Worm (Caenorhabditis elegans) whole organism, L4 larva: ENCODE data around the gene nhr-283.
A peak's percentile ranks its signal among the peaks of the same experiment; 100 is the strongest.

Experiments used
- F44E2.7 ChIP-seq: fragments of 200-800 bp; sonication (Bioruptor generic); IDR thresholded peaks from 2 replicates; pipeline ENCODE4 v2.1.2; 2022; ENCODE audit warnings: missing genetic modification characterization, missing compliant biosample characterization
- T20F7.1 ChIP-seq: fragments of 200-800 bp; sonication (Bioruptor generic); optimal IDR thresholded peaks from 2 replicates; lab custom pipeline; 2018; ENCODE audit warnings: mild to moderate bottlenecking, missing genetic modification characterization, missing compliant biosample characterization
- Y48G9A.11 ChIP-seq: fragments of 200-800 bp; sonication (Bioruptor generic); IDR thresholded peaks from 2 replicates; pipeline ENCODE4 v1.3.6; 2022; ENCODE audit warnings: missing genetic modification reagents, missing genetic modification characterization, missing compliant biosample characterization
- aha-1 ChIP-seq: fragments of 150-350 bp; peaks from one replicate; lab custom pipeline; 2014; ENCODE audit warnings: missing biosample characterization, missing genetic modification characterization
- ama-1 ChIP-seq: fragments of 150-350 bp; optimal IDR thresholded peaks from 2 replicates; lab custom pipeline; 2014; ENCODE audit warnings: inconsistent platforms, mixed read lengths
- ceh-28 ChIP-seq: fragments of 150-350 bp; optimal IDR thresholded peaks from 2 replicates; lab custom pipeline; 2014; ENCODE audit warnings: missing biosample characterization, missing genetic modification reagents, missing genetic modification characterization
- ceh-32 ChIP-seq: sonication (generic microtip); optimal IDR thresholded peaks from 2 replicates; lab custom pipeline; 2016; ENCODE audit warnings: mild to moderate bottlenecking, missing genetic modification characterization, missing compliant biosample characterization; ENCODE audit not compliant: poor library complexity
- ceh-62 ChIP-seq: sonication (generic microtip); optimal IDR thresholded peaks from 2 replicates; lab custom pipeline; 2017; ENCODE audit warnings: missing biosample characterization, missing genetic modification characterization
- ctbp-1 ChIP-seq: fragments of 200-800 bp; sonication (Bioruptor generic); IDR thresholded peaks from 2 replicates; pipeline ENCODE4 v1.3.6; 2022; ENCODE audit warnings: missing genetic modification reagents, missing genetic modification characterization, missing compliant biosample characterization
- daf-12 ChIP-seq: fragments of 150-350 bp; optimal IDR thresholded peaks from 2 replicates; lab custom pipeline; 2014; ENCODE audit warnings: missing biosample characterization, missing genetic modification reagents, missing genetic modification characterization
- daf-19 ChIP-seq: fragments of 200-800 bp; sonication (Bioruptor generic); conservative IDR thresholded peaks from 2 replicates; pipeline ENCODE4 v1.3.6; 2022; ENCODE audit warnings: missing genetic modification characterization, missing compliant biosample characterization
- dmd-6 ChIP-seq: fragments of 200-800 bp; sonication (Bioruptor generic); IDR thresholded peaks from 2 replicates; pipeline ENCODE4 v1.3.6; 2022; ENCODE audit warnings: missing genetic modification reagents, missing genetic modification characterization, missing compliant biosample characterization
- dve-1 ChIP-seq: sonication (generic microtip); optimal IDR thresholded peaks from 2 replicates; lab custom pipeline; 2017; ENCODE audit warnings: antibody characterized with exemption, mild to moderate bottlenecking, missing genetic modification characterization, missing compliant biosample characterization; ENCODE audit not compliant: insufficient read depth
- gei-8 ChIP-seq: fragments of 200-800 bp; sonication (Bioruptor generic); optimal IDR thresholded peaks from 2 replicates; lab custom pipeline; 2018; ENCODE audit warnings: mild to moderate bottlenecking, missing genetic modification characterization, missing compliant biosample characterization
- hlh-30 ChIP-seq: sonication (generic microtip); optimal IDR thresholded peaks from 2 replicates; lab custom pipeline; 2017; ENCODE audit warnings: antibody characterized with exemption, mild to moderate bottlenecking, missing genetic modification characterization, missing compliant biosample characterization; ENCODE audit not compliant: insufficient read depth
- jun-1 ChIP-seq: fragments of 150-350 bp; optimal IDR thresholded peaks from 2 replicates; lab custom pipeline; 2014; ENCODE audit warnings: missing biosample characterization, missing genetic modification reagents, missing genetic modification characterization
- lin-15B ChIP-seq: fragments of 150-350 bp; sonication (generic microtip); optimal IDR thresholded peaks from 3 replicates; lab custom pipeline; 2014; ENCODE audit warnings: missing biosample characterization, missing genetic modification characterization
- lsy-2 ChIP-seq, 2 experiments: fragments of 150-350 bp in 1 of 2; sonication (generic microtip) in 1 of 2; optimal IDR thresholded peaks; 2 replicates each; lab custom pipeline; 2014 to 2017; ENCODE audit warnings: missing biosample characterization in 2 of 2, missing genetic modification characterization in 2 of 2
- madf-5 ChIP-seq, 2 experiments: fragments of 200-800 bp; sonication (Bioruptor generic); IDR thresholded peaks; 2 replicates each; pipeline ENCODE4 v1.3.6; 2022; ENCODE audit warnings: missing compliant biosample characterization in 2 of 2, missing genetic modification characterization in 2 of 2
- mxl-3 ChIP-seq: fragments of 200-800 bp; sonication (Bioruptor generic); optimal IDR thresholded peaks from 2 replicates; lab custom pipeline; 2018; ENCODE audit warnings: mild to moderate bottlenecking, missing genetic modification characterization, missing compliant biosample characterization
- nhr-10 ChIP-seq: fragments of 150-350 bp; optimal IDR thresholded peaks from 2 replicates; lab custom pipeline; 2014; ENCODE audit warnings: missing biosample characterization, missing genetic modification characterization
- nhr-102 ChIP-seq: sonication (generic microtip); optimal IDR thresholded peaks from 2 replicates; lab custom pipeline; 2016; ENCODE audit warnings: mild to moderate bottlenecking, missing genetic modification characterization, moderate library complexity, missing compliant biosample characterization
- nhr-25 ChIP-seq: sonication (generic microtip); optimal IDR thresholded peaks from 2 replicates; lab custom pipeline; 2017; ENCODE audit warnings: missing genetic modification characterization, mild to moderate bottlenecking, missing compliant biosample characterization, antibody characterized with exemption, moderate library complexity, borderline replicate concordance; ENCODE audit not compliant: insufficient read depth
- nhr-28 ChIP-seq: fragments of 150-350 bp; optimal IDR thresholded peaks from 2 replicates; lab custom pipeline; 2014; ENCODE audit warnings: missing biosample characterization, missing genetic modification characterization
- nhr-6 ChIP-seq: fragments of 150-350 bp; optimal IDR thresholded peaks from 2 replicates; lab custom pipeline; 2014; ENCODE audit warnings: missing biosample characterization, missing genetic modification characterization
- pqm-1 ChIP-seq: sonication (generic microtip); optimal IDR thresholded peaks from 2 replicates; lab custom pipeline; 2017; ENCODE audit warnings: missing biosample characterization, missing genetic modification characterization
- tra-1 ChIP-seq: fragments of 200-800 bp; sonication (Bioruptor generic); IDR thresholded peaks from 2 replicates; pipeline ENCODE4 v1.3.6; 2022; ENCODE audit warnings: missing genetic modification reagents, missing genetic modification characterization, missing compliant biosample characterization
- unc-62 ChIP-seq, 3 experiments: fragments of 150-350 bp in 1 of 3; sonication (generic microtip); optimal IDR thresholded peaks in 2 of 3; peaks in 1 of 3; 1 replicate in 1 of 3; 2 replicates in 2 of 3; lab custom pipeline; 2014 to 2017; ENCODE audit warnings: missing biosample characterization in 3 of 3, missing genetic modification characterization in 3 of 3, missing genetic modification reagents in 3 of 3, missing genotype in 1 of 3
- zfp-2 ChIP-seq: sonication (generic microtip); optimal IDR thresholded peaks from 2 replicates; lab custom pipeline; 2016; ENCODE audit warnings: mild to moderate bottlenecking, missing genetic modification characterization, missing compliant biosample characterization
- zfp-3 ChIP-seq: fragments of 200-800 bp; sonication (Bioruptor generic); conservative IDR thresholded peaks from 2 replicates; pipeline ENCODE4 v1.3.6; 2022; ENCODE audit warnings: missing genetic modification reagents, missing genetic modification characterization, missing compliant biosample characterization
- zip-11 ChIP-seq: fragments of 200-800 bp; sonication (Bioruptor generic); IDR thresholded peaks from 2 replicates; pipeline ENCODE4 v1.3.6; 2022; ENCODE audit warnings: missing genetic modification characterization, missing compliant biosample characterization
- zip-2 ChIP-seq: fragments of 150-350 bp; optimal IDR thresholded peaks from 2 replicates; lab custom pipeline; 2014; ENCODE audit warnings: missing biosample characterization, missing genetic modification characterization
- ztf-11 ChIP-seq: fragments of 150-350 bp; optimal IDR thresholded peaks from 2 replicates; lab custom pipeline; 2014; ENCODE audit warnings: missing biosample characterization, missing genetic modification characterization

nhr-283 gene

DNA sequence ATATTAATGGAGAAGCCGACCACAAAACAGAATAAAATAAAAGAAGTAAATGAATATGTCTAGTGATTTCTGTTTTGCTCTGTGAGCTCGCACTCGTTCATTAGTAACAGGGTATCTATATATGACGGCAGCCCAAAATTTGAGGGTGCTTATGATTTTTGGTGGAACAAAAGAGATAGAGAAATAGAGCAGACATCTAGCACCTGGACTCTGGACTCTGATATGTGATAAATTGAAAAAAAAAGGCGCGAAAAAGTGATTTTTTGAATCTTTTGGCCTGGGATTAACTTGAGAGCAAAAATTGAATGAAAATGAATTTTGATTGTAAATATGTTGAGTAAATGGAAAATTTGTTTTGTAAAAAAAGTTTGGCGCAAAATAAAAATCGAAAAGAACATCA is at the start of gene nhr-283:
nhr-283 (minus strand) TSS at position 101 of the 400 bp plus-strand sequence.
- TF ChIP-seq ama-1 (lab: Kevin White, UChicago), result no peak
- peak in 1 of 2 experiments; percentile 55 for TF ChIP-seq unc-62 (GFP tag; optimal IDR thresholded peaks at IDR 0.05 in 1 of 2; lab: Kevin White, UChicago)
- TF ChIP-seq unc-62 (tag; optimal IDR thresholded peaks at IDR 0.05; lab: Kevin White, UChicago), result no peak

- TF ChIP-seq ceh-32 (tag; lab: Kevin White, UChicago) (no peak), aha-1 (peak; percentile 59), gei-8 (GFP tag; lab: Kevin White, UChicago) (no peak)
Measured at ce11 chrV:15826110-15826509, 49.6 kb upstream of the nhr-283 start, which contains the start of gene srbc-51. Gene srbc-51 (plus strand): TSS chrV:15826410.

DNA sequence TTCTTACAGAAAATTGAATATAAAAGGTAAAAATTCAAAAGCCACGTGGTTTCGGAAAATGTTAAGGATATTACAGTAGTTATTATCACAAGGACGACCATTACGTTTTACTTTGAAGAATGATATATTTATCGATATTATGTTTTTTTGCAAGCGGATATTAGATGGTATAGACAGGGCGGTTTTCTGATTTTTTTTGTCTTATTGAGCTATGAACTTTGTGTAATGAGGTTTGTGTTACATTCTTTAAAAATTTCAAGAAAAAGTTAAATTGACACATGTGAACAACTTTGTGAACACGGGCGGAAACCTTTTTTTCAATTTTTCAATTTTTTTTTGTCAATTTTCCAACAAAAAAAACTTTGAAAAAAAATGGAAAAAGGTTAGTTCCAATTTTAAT is 48.3 kb upstream of the nhr-283 start, which contains the start of gene srbc-50:
srbc-50 (minus strand) TSS at position 101 of the 400 bp plus-strand sequence.
- TF ChIP-seq daf-12, result no peak
- no peak for TF ChIP-seq gei-8 (GFP tag; lab: Kevin White, UChicago)
- no peak for TF ChIP-seq daf-19
- no peak for TF ChIP-seq tra-1 (GFP tag; lab: Robert Waterston, UW)
- no peak for TF ChIP-seq ztf-11 (tag; lab: Kevin White, UChicago)
- TF ChIP-seq lin-15B (tag; lab: Kevin White, UChicago), result no peak
- no peak for TF ChIP-seq pqm-1 (tag; lab: Kevin White, UChicago)
- TF ChIP-seq zfp-3 (GFP tag; lab: Robert Waterston, UW), result no peak
- no peak for TF ChIP-seq nhr-102 (tag; lab: Kevin White, UChicago)
- no peak for TF ChIP-seq zip-11 (GFP tag; lab: Robert Waterston, UW)
- TF ChIP-seq ceh-62 (tag; lab: Kevin White, UChicago), result no peak
- no peak for TF ChIP-seq lsy-2 (tag; optimal IDR thresholded peaks at IDR 0.05; lab: Kevin White, UChicago)
- no peak for TF ChIP-seq mxl-3 (GFP tag; lab: Kevin White, UChicago)
- TF ChIP-seq jun-1 (tag; lab: Kevin White, UChicago), result no peak
- no peak for TF ChIP-seq zfp-2
- TF ChIP-seq Y48G9A.11 (GFP tag; lab: Robert Waterston, UW), result no peak

DNA sequence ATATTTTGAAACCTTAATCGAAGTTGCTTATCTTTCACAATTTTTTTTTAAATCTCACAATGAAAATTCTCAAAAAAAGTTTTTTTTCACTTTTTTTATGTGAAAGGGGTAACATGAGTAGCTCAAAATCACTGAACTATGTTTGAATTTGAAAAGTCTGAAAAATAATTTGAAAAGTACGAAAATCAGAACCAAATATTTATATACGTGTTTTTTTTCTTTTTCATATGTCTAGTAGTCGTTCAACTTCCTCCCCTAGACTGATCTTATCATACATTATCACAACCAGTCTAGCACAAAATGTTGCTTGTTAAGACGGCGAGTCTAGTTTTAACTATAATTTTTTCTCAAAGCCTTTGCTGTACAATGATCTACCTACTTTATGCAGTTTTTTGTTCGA is 44.8 kb upstream of the nhr-283 start, which contains the start of gene srbc-49:
srbc-49 (plus strand) TSS at position 301 of the 400 bp plus-strand sequence.
- no peak for TF ChIP-seq dve-1
- TF ChIP-seq ceh-28 (tag; lab: Kevin White, UChicago), result no peak
- TF ChIP-seq madf-5 (GFP tag; IDR thresholded peaks at IDR 0.05; lab: Robert Waterston, UW), result no peak
- no peak for TF ChIP-seq F44E2.7 (GFP tag; lab: Robert Waterston, UW)

ce11 chrV:15819983-15820382 is 43.4 kb upstream of the nhr-283 start, which contains the start of gene srbc-48:
Gene srbc-48 (plus strand): TSS chrV:15820283.
- TF ChIP-seq aha-1 (peak; percentile 36), nhr-25 (tag; lab: Kevin White, UChicago) (no peak)

- TF ChIP-seq ztf-11 (tag; lab: Kevin White, UChicago), result no peak
- no peak for TF ChIP-seq nhr-6
- TF ChIP-seq aha-1, result peak; percentile 18
- TF ChIP-seq ctbp-1 (GFP tag; lab: Robert Waterston, UW), result no peak
Measured at ce11 chrV:15817746-15818145, 41.2 kb upstream of the nhr-283 start, which contains the start of gene abf-3. Gene abf-3 (minus strand): TSS chrV:15817846.

ce11 chrV:15815962-15816432 is 39.4 kb upstream of the nhr-283 start, which contains the start of the genes fbxa-69 and F54B8.4:
Gene fbxa-69 (minus strand): TSS chrV:15815971.
Gene F54B8.4 (plus strand): TSS chrV:15816382.
- TF ChIP-seq dmd-6 (peak; percentile 12; the same call in 1 of the 2 replicates), unc-62 (GFP tag; optimal IDR thresholded peaks at IDR 0.05 in 1 of 2; lab: Kevin White, UChicago) (no peak), unc-62 (tag; optimal IDR thresholded peaks at IDR 0.05; lab: Kevin White, UChicago) (no peak), hlh-30 (tag; lab: Kevin White, UChicago) (peak; percentile 24), F44E2.7 (GFP tag; lab: Robert Waterston, UW) (no peak), nhr-10 (tag; lab: Kevin White, UChicago) (no peak), zip-2 (tag; lab: Kevin White, UChicago) (peak; percentile 71), nhr-28 (tag; lab: Kevin White, UChicago) (peak; percentile 43), T20F7.1 (GFP tag; lab: Kevin White, UChicago) (no peak), aha-1 (peak; percentile 32), mxl-3 (GFP tag; lab: Kevin White, UChicago) (peak; percentile 31), daf-19 (no peak)
- TF ChIP-seq, all 104 proteins: peak for 6
